Fruit fly (Drosophila melanogaster) whole organism, embryonic: Measurements from ENCODE around the gene Dap160.
A peak's percentile ranks its signal among the peaks of the same experiment; 100 is the strongest.

Source experiments
- Asciz ChIP-seq: fragments of 200-800 bp; sonication (Bioruptor generic); optimal IDR thresholded peaks from 2 replicates; lab custom pipeline; 2017; ENCODE audit warnings: missing biosample characterization, mild to moderate bottlenecking, missing genetic modification characterization, missing genetic modification reagents
- CG10267 ChIP-seq: fragments of 200-800 bp; sonication (Bioruptor generic); optimal IDR thresholded peaks from 2 replicates; lab custom pipeline; 2018; ENCODE audit warnings: missing biosample characterization, mild to moderate bottlenecking, missing genetic modification characterization, moderate library complexity
- CG10321 ChIP-seq: fragments of 200-800 bp; sonication (Bioruptor generic); IDR thresholded peaks from 2 replicates; pipeline ENCODE4 v1.3.6; 2022; ENCODE audit warnings: missing biosample characterization, missing genetic modification characterization
- CG10462 ChIP-seq: fragments of 200-800 bp; sonication (Bioruptor generic); optimal IDR thresholded peaks from 2 replicates; lab custom pipeline; 2016; ENCODE audit warnings: missing biosample characterization, missing genetic modification characterization
- CG12104 ChIP-seq: fragments of 200-800 bp; sonication (Bioruptor generic); optimal IDR thresholded peaks from 3 replicates; lab custom pipeline; 2016; ENCODE audit warnings: missing biosample characterization, missing genetic modification characterization
- CG12942 ChIP-seq: fragments of 200-800 bp; sonication (Bioruptor generic); optimal IDR thresholded peaks from 3 replicates; lab custom pipeline; 2016; ENCODE audit warnings: missing biosample characterization, missing genetic modification characterization
- CG13296 ChIP-seq: fragments of 200-800 bp; sonication (Bioruptor generic); optimal IDR thresholded peaks from 3 replicates; lab custom pipeline; 2018; ENCODE audit warnings: missing biosample characterization, mild to moderate bottlenecking, missing genetic modification characterization
- CG13775 ChIP-seq: fragments of 200-800 bp; sonication (Bioruptor generic); optimal IDR thresholded peaks from 3 replicates; lab custom pipeline; 2017; ENCODE audit warnings: missing biosample characterization, mild to moderate bottlenecking, missing genetic modification characterization
- CG15601 ChIP-seq: fragments of 200-800 bp; sonication (Bioruptor generic); optimal IDR thresholded peaks from 3 replicates; lab custom pipeline; 2019; ENCODE audit warnings: missing biosample characterization, mild to moderate bottlenecking, missing genetic modification characterization, moderate library complexity
- CG1603 ChIP-seq: fragments of 200-800 bp; sonication (Bioruptor generic); optimal IDR thresholded peaks from 2 replicates; lab custom pipeline; 2019; ENCODE audit warnings: missing biosample characterization, mild to moderate bottlenecking, missing genetic modification characterization, moderate library complexity
- CG18764 ChIP-seq: fragments of 200-800 bp; sonication (Bioruptor generic); optimal IDR thresholded peaks from 3 replicates; lab custom pipeline; 2016; ENCODE audit warnings: missing biosample characterization, missing genetic modification characterization
- CG2678 ChIP-seq: fragments of 200-800 bp; sonication (Bioruptor generic); optimal IDR thresholded peaks from 3 replicates; lab custom pipeline; 2019; ENCODE audit warnings: missing biosample characterization, mild to moderate bottlenecking, missing genetic modification characterization, moderate library complexity
- CG2712 ChIP-seq: fragments of 200-800 bp; optimal IDR thresholded peaks from 3 replicates; lab custom pipeline; 2019; ENCODE audit warnings: missing biosample characterization, mild to moderate bottlenecking, missing genetic modification characterization, moderate library complexity
- CG31388 ChIP-seq: fragments of 200-800 bp; sonication (Bioruptor generic); optimal IDR thresholded peaks from 2 replicates; lab custom pipeline; 2016; ENCODE audit warnings: missing biosample characterization, missing genetic modification characterization
- CG3847 ChIP-seq: fragments of 200-800 bp; sonication (Bioruptor generic); IDR thresholded peaks from 2 replicates; pipeline ENCODE4 v1.3.6; 2022; ENCODE audit warnings: missing biosample characterization, missing genetic modification characterization
- CG4360 ChIP-seq: fragments of 200-800 bp; sonication (Bioruptor generic); IDR thresholded peaks from 2 replicates; pipeline ENCODE4 v1.3.6; 2022; ENCODE audit warnings: missing biosample characterization, missing genetic modification characterization
- CG5953 ChIP-seq: fragments of 200-800 bp; sonication (Bioruptor generic); IDR thresholded peaks from 2 replicates; pipeline ENCODE4 v1.3.6; 2022; ENCODE audit warnings: missing biosample characterization, missing genetic modification characterization
- CG6654 ChIP-seq: fragments of 200-800 bp; sonication (Bioruptor generic); optimal IDR thresholded peaks from 2 replicates; lab custom pipeline; 2017; ENCODE audit warnings: missing biosample characterization, mild to moderate bottlenecking, missing genetic modification characterization
- CG6683 ChIP-seq: fragments of 200-800 bp; sonication (Bioruptor generic); optimal IDR thresholded peaks from 2 replicates; lab custom pipeline; 2017; ENCODE audit warnings: missing biosample characterization, mild to moderate bottlenecking, missing genetic modification characterization, missing genetic modification reagents
- CG7556 ChIP-seq: fragments of 200-800 bp; sonication (Bioruptor generic); optimal IDR thresholded peaks from 2 replicates; lab custom pipeline; 2017; ENCODE audit warnings: missing biosample characterization, mild to moderate bottlenecking, missing genetic modification characterization
- E2f1 ChIP-seq: fragments of 200-800 bp; sonication (Bioruptor generic); IDR thresholded peaks from 2 replicates; pipeline ENCODE4 v1.3.6; 2022; ENCODE audit warnings: missing biosample characterization, missing genetic modification characterization
- Ets97D ChIP-seq: fragments of 200-800 bp; sonication (Bioruptor generic); optimal IDR thresholded peaks from 3 replicates; lab custom pipeline; 2016; ENCODE audit warnings: missing biosample characterization, missing genetic modification characterization
- Fer3 ChIP-seq: fragments of 200-800 bp; sonication (Bioruptor generic); optimal IDR thresholded peaks from 2 replicates; lab custom pipeline; 2018; ENCODE audit warnings: missing biosample characterization, mild to moderate bottlenecking, missing genetic modification characterization, moderate library complexity
- GATAe ChIP-seq: fragments of 200-800 bp; sonication (Bioruptor generic); conservative IDR thresholded peaks from 2 replicates; pipeline ENCODE4 v1.3.6; 2022; ENCODE audit warnings: missing biosample characterization, missing genetic modification characterization
- Hmx ChIP-seq: fragments of 200-800 bp; sonication (Bioruptor generic); optimal IDR thresholded peaks from 2 replicates; lab custom pipeline; 2016; ENCODE audit warnings: missing biosample characterization, missing genetic modification characterization
- NFAT ChIP-seq: fragments of 200-800 bp; sonication (Bioruptor generic); IDR thresholded peaks from 2 replicates; pipeline ENCODE4 v1.3.6; 2022; ENCODE audit warnings: missing biosample characterization, missing genetic modification characterization
- NfI ChIP-seq: fragments of 200-800 bp; sonication (Bioruptor generic); optimal IDR thresholded peaks from 3 replicates; lab custom pipeline; 2018; ENCODE audit warnings: missing biosample characterization, mild to moderate bottlenecking, missing genetic modification characterization, moderate library complexity
- Sin3A ChIP-seq: fragments of >200 bp; optimal IDR thresholded peaks from 2 replicates; lab custom pipeline; 2018
- Sry-δ ChIP-seq: fragments of 200-800 bp; sonication (Bioruptor generic); optimal IDR thresholded peaks from 2 replicates; lab custom pipeline; 2016; ENCODE audit warnings: missing biosample characterization, missing genetic modification characterization
- TFAM ChIP-seq: fragments of 200-800 bp; sonication (Bioruptor generic); optimal IDR thresholded peaks from 2 replicates; lab custom pipeline; 2017; ENCODE audit warnings: missing biosample characterization, missing genetic modification characterization, inconsistent platforms
- Trl ChIP-seq, 3 experiments: fragments of >200 bp in 2 of 3; fragments of 200-800 bp in 1 of 3; sonication (Bioruptor generic) in 1 of 3; optimal IDR thresholded peaks; 2 replicates in 1 of 3; 3 replicates in 2 of 3; lab custom pipeline; 2016 to 2017; ENCODE audit warnings: missing biosample characterization in 1 of 3, missing genetic modification characterization in 1 of 3
- Xrp1 ChIP-seq: fragments of 200-800 bp; sonication (Bioruptor generic); IDR thresholded peaks from 2 replicates; pipeline ENCODE4 v1.3.6; 2022; ENCODE audit warnings: missing biosample characterization, missing genetic modification characterization
- bab2 ChIP-seq: fragments of 200-800 bp; sonication (Bioruptor generic); optimal IDR thresholded peaks from 2 replicates; lab custom pipeline; 2016; ENCODE audit warnings: missing biosample characterization, missing genetic modification characterization
- cas ChIP-seq: fragments of 200-800 bp; sonication (Bioruptor generic); IDR thresholded peaks from 2 replicates; pipeline ENCODE4 v1.3.6; 2022; ENCODE audit warnings: missing biosample characterization, missing genetic modification characterization
- chif ChIP-seq, 2 experiments: fragments of 200-800 bp; sonication (Bioruptor generic); optimal IDR thresholded peaks; 3 replicates each; lab custom pipeline; 2016; ENCODE audit warnings: missing biosample characterization in 2 of 2, missing genetic modification characterization in 2 of 2
- fu2 ChIP-seq: fragments of 200-800 bp; sonication (Bioruptor generic); optimal IDR thresholded peaks from 2 replicates; lab custom pipeline; 2016; ENCODE audit warnings: missing biosample characterization, missing genetic modification characterization
- her ChIP-seq: fragments of 200-800 bp; sonication (Bioruptor generic); optimal IDR thresholded peaks from 2 replicates; lab custom pipeline; 2016; ENCODE audit warnings: missing biosample characterization, missing genetic modification characterization
- hkb ChIP-seq, 2 experiments: fragments of 200-800 bp in 1 of 2; fragments of >200 bp in 1 of 2; sonication (Bioruptor generic) in 1 of 2; IDR thresholded peaks in 1 of 2; optimal IDR thresholded peaks in 1 of 2; 2 replicates each; pipeline versions ENCODE4 v1.3.6 to Lab custom; 2017 to 2022; ENCODE audit warnings: missing biosample characterization in 1 of 2, missing genetic modification characterization in 1 of 2
- ind ChIP-seq: fragments of 200-800 bp; sonication (Bioruptor generic); optimal IDR thresholded peaks from 3 replicates; lab custom pipeline; 2016; ENCODE audit warnings: missing biosample characterization, missing genetic modification characterization
- insv ChIP-seq, 2 experiments: fragments of 200-800 bp; sonication (Bioruptor generic); optimal IDR thresholded peaks; 3 replicates each; lab custom pipeline; 2016 to 2018; ENCODE audit warnings: missing biosample characterization in 2 of 2, missing genetic modification characterization in 2 of 2
- inv ChIP-seq: fragments of 200-800 bp; sonication (Bioruptor generic); IDR thresholded peaks from 2 replicates; pipeline ENCODE4 v1.3.6; 2022; ENCODE audit warnings: missing biosample characterization, missing genetic modification characterization; ENCODE audit not compliant: partially characterized antibody
- lola ChIP-seq, 3 experiments: fragments of >200 bp in 2 of 3; fragments of 200-800 bp in 1 of 3; sonication (Bioruptor generic) in 1 of 3; optimal IDR thresholded peaks; 2 replicates each; lab custom pipeline; 2017 to 2019; ENCODE audit warnings: missing biosample characterization in 3 of 3, missing genetic modification characterization in 3 of 3, mild to moderate bottlenecking in 1 of 3, moderate library complexity in 1 of 3
- mam ChIP-seq: fragments of 200-800 bp; sonication (Bioruptor generic); optimal IDR thresholded peaks from 3 replicates; lab custom pipeline; 2016; ENCODE audit warnings: missing biosample characterization, missing genetic modification characterization
- pan ChIP-seq, 4 experiments: fragments of >200 bp in 3 of 4; fragments of 200-800 bp in 1 of 4; sonication (Bioruptor generic) in 1 of 4; optimal IDR thresholded peaks in 3 of 4; IDR thresholded peaks in 1 of 4; 2 replicates each; pipeline versions ENCODE4 v1.3.6 to Lab custom; 2017 to 2022; ENCODE audit warnings: missing biosample characterization in 2 of 4, missing genetic modification characterization in 2 of 4, mixed read lengths in 1 of 4
- psq ChIP-seq: fragments of 200-800 bp; sonication (Bioruptor generic); optimal IDR thresholded peaks from 2 replicates; lab custom pipeline; 2017; ENCODE audit warnings: missing biosample characterization, missing genetic modification characterization
- scrt ChIP-seq: fragments of 200-800 bp; sonication (Bioruptor generic); optimal IDR thresholded peaks from 2 replicates; lab custom pipeline; 2018; ENCODE audit warnings: missing biosample characterization, mild to moderate bottlenecking, missing genetic modification characterization, moderate library complexity
- tap ChIP-seq: fragments of 200-800 bp; optimal IDR thresholded peaks from 3 replicates; lab custom pipeline; 2019; ENCODE audit warnings: missing biosample characterization, mild to moderate bottlenecking, missing genetic modification characterization, moderate library complexity
- tna ChIP-seq: fragments of 200-800 bp; sonication (Bioruptor generic); IDR thresholded peaks from 2 replicates; pipeline ENCODE4 v1.3.6; 2022; ENCODE audit warnings: missing biosample characterization, missing genetic modification characterization; ENCODE audit not compliant: partially characterized antibody
- unpg ChIP-seq: fragments of 200-800 bp; sonication (Bioruptor generic); optimal IDR thresholded peaks from 3 replicates; lab custom pipeline; 2018; ENCODE audit warnings: missing biosample characterization, mild to moderate bottlenecking, missing genetic modification characterization, moderate library complexity

Dap160 gene

dm6 chr2L:21108759-21109282 is 33.3 kb downstream of the Dap160 start (continued):
- TF ChIP-seq Ets97D, result peak; percentile 38
- no peak for TF ChIP-seq inv (GFP tag; lab: Robert Waterston, UW)
- no peak for TF ChIP-seq tap (tag; lab: Kevin White, UChicago)
- peak; percentile 67 for TF ChIP-seq CG13775
- peak; percentile 39 for TF ChIP-seq CG10462 (GFP tag; lab: Kevin White, UChicago)
- peak; percentile 16 to 72 for TF ChIP-seq chif (GFP tag; optimal IDR thresholded peaks at IDR 0.05; lab: Kevin White, UChicago)
- peak; percentile 40 for TF ChIP-seq Hmx
- no peak for TF ChIP-seq psq
- TF ChIP-seq CG13296 (GFP tag; lab: Kevin White, UChicago), result peak; percentile 6
- no peak for TF ChIP-seq CG6683 (GFP tag; lab: Kevin White, UChicago)
- no peak for TF ChIP-seq CG31388 (GFP tag; lab: Kevin White, UChicago)
- peak; percentile 10 for TF ChIP-seq Sry-δ (GFP tag; lab: Kevin White, UChicago)
- peak; percentile 16 for TF ChIP-seq CG18764 (GFP tag; lab: Kevin White, UChicago)
- TF ChIP-seq bab2, result peak; percentile 48
- peak in 1 of 2 experiments; percentile 12 for TF ChIP-seq insv (GFP tag; optimal IDR thresholded peaks at IDR 0.05; lab: Kevin White, UChicago)
- peak; percentile 63 for TF ChIP-seq CG2678 (tag; lab: Kevin White, UChicago)
- no peak for TF ChIP-seq TFAM
- peak; percentile 28 for TF ChIP-seq Asciz (GFP tag; lab: Kevin White, UChicago)
- TF ChIP-seq mam (GFP tag; lab: Kevin White, UChicago), result no peak
- TF ChIP-seq CG4360 (GFP tag; lab: Robert Waterston, UW), result no peak
- TF ChIP-seq CG7556 (GFP tag; lab: Kevin White, UChicago), result peak; percentile 49
- TF ChIP-seq CG15601, result peak; percentile 56
- peak; percentile 66 for TF ChIP-seq CG12104 (GFP tag; lab: Kevin White, UChicago)
- no peak for TF ChIP-seq pan (optimal IDR thresholded peaks at IDR 0.05; lab: Kevin White, UChicago)
- peak in 1 of 2 experiments; percentile 27 for TF ChIP-seq pan (GFP tag; optimal IDR thresholded peaks at IDR 0.05 in 1 of 2, IDR thresholded peaks at IDR 0.05 in 1 of 2)
- TF ChIP-seq NfI, result peak; percentile 65
- peak; percentile 12 for TF ChIP-seq scrt (GFP tag; lab: Kevin White, UChicago)
- TF ChIP-seq ind (GFP tag; lab: Kevin White, UChicago), result no peak
- no peak for TF ChIP-seq CG1603
- TF ChIP-seq CG12942 (GFP tag; lab: Kevin White, UChicago), result no peak
- peak; percentile 62 for TF ChIP-seq Xrp1 (GFP tag; lab: Robert Waterston, UW)
- no peak for TF ChIP-seq hkb (optimal IDR thresholded peaks at IDR 0.05; lab: Kevin White, UChicago)
- TF ChIP-seq hkb (GFP tag; IDR thresholded peaks at IDR 0.05; lab: Robert Waterston, UW), result peak; percentile 69
- no peak for TF ChIP-seq Sin3A (lab: Kevin White, UChicago)
- TF ChIP-seq CG10321, result no peak
- no peak for TF ChIP-seq tna (GFP tag; lab: Robert Waterston, UW)
- TF ChIP-seq NFAT (GFP tag; lab: Robert Waterston, UW), result no peak
- TF ChIP-seq fu2 (GFP tag; lab: Kevin White, UChicago), result no peak
- TF ChIP-seq GATAe, result no peak
- TF ChIP-seq cas (GFP tag; lab: Robert Waterston, UW), result no peak
- TF ChIP-seq Fer3 (tag; lab: Kevin White, UChicago), result peak; percentile 20
- TF ChIP-seq her (GFP tag; lab: Kevin White, UChicago), result no peak
- no peak for TF ChIP-seq CG5953 (GFP tag; lab: Robert Waterston, UW)
- no peak for TF ChIP-seq CG6654 (GFP tag; lab: Kevin White, UChicago)
- TF ChIP-seq CG2712 (tag; lab: Kevin White, UChicago), result peak; percentile 76
- TF ChIP-seq CG3847 (GFP tag; lab: Robert Waterston, UW), result peak; percentile 43; the same call in 1 of the 2 replicates
- no peak for TF ChIP-seq Trl (optimal IDR thresholded peaks at IDR 0.05; lab: Kevin White, UChicago)
- TF ChIP-seq Trl (GFP tag; optimal IDR thresholded peaks at IDR 0.05; lab: Kevin White, UChicago), result peak; percentile 23
- TF ChIP-seq CG10267 (tag; lab: Kevin White, UChicago), result peak; percentile 44
- 0 out of 2 replicates have a peak, but pooled peaks have one; percentile 32 for TF ChIP-seq E2f1 (GFP tag; lab: Robert Waterston, UW)
- TF ChIP-seq lola (GFP tag; optimal IDR thresholded peaks at IDR 0.05; lab: Kevin White, UChicago), result peak in 1 of 3 experiments; percentile 82
- TF ChIP-seq unpg (GFP tag; lab: Kevin White, UChicago), result peak; percentile 73
